Fruit fly (Drosophila melanogaster) whole organism, embryonic: ENCODE measurements around the gene Muc68Ca.

Experiments
- BtbVII ChIP-seq: fragments of 200-800 bp; sonication (Bioruptor generic); optimal IDR thresholded peaks from 3 replicates; lab custom pipeline; 2017; ENCODE audit warnings: missing biosample characterization, mild to moderate bottlenecking, missing genetic modification characterization
- CG10147 ChIP-seq: fragments of 200-800 bp; sonication (Bioruptor generic); optimal IDR thresholded peaks from 2 replicates; lab custom pipeline; 2019; ENCODE audit warnings: missing biosample characterization, mild to moderate bottlenecking, missing genetic modification characterization, moderate library complexity
- CG10209 ChIP-seq: fragments of 200-800 bp; sonication (Bioruptor generic); optimal IDR thresholded peaks from 3 replicates; lab custom pipeline; 2017; ENCODE audit warnings: missing biosample characterization, mild to moderate bottlenecking, missing genetic modification characterization, missing genetic modification reagents
- CG10274 ChIP-seq: fragments of 200-800 bp; sonication (Bioruptor generic); optimal IDR thresholded peaks from 3 replicates; lab custom pipeline; 2017; ENCODE audit warnings: missing biosample characterization, mild to moderate bottlenecking, missing genetic modification characterization
- CG10654 ChIP-seq: fragments of 200-800 bp; sonication (Bioruptor generic); optimal IDR thresholded peaks from 2 replicates; lab custom pipeline; 2016; ENCODE audit warnings: missing biosample characterization, missing genetic modification characterization
- CG11247 ChIP-seq: fragments of 200-800 bp; sonication (Bioruptor generic); IDR thresholded peaks from 2 replicates; pipeline ENCODE4 v1.3.6; 2022; ENCODE audit warnings: missing biosample characterization, missing genetic modification characterization
- CG11560 ChIP-seq: fragments of 200-800 bp; sonication (Bioruptor generic); IDR thresholded peaks from 3 replicates; pipeline ENCODE4 v1.3.6; 2022; ENCODE audit warnings: missing biosample characterization, missing genetic modification characterization
- CG13296 ChIP-seq: fragments of 200-800 bp; sonication (Bioruptor generic); optimal IDR thresholded peaks from 3 replicates; lab custom pipeline; 2018; ENCODE audit warnings: missing biosample characterization, mild to moderate bottlenecking, missing genetic modification characterization
- CG16813 ChIP-seq: fragments of 200-800 bp; sonication (Bioruptor generic); IDR thresholded peaks from 3 replicates; pipeline ENCODE4 v1.3.6; 2022; ENCODE audit warnings: missing biosample characterization, missing genetic modification characterization; ENCODE audit not compliant: partially characterized antibody
- CG16863 ChIP-seq: fragments of 200-800 bp; sonication (Bioruptor generic); optimal IDR thresholded peaks from 3 replicates; lab custom pipeline; 2016; ENCODE audit warnings: missing biosample characterization, missing genetic modification characterization
- CG17612 ChIP-seq: fragments of 200-800 bp; sonication (Bioruptor generic); IDR thresholded peaks from 2 replicates; pipeline ENCODE4 v1.3.6; 2022; ENCODE audit warnings: missing biosample characterization, missing genetic modification characterization
- CG1832 ChIP-seq: fragments of 200-800 bp; sonication (Bioruptor generic); optimal IDR thresholded peaks from 2 replicates; lab custom pipeline; 2017; ENCODE audit warnings: missing biosample characterization, mild to moderate bottlenecking, missing genetic modification characterization, inconsistent platforms
- CG30020 ChIP-seq: fragments of 200-800 bp; optimal IDR thresholded peaks from 2 replicates; lab custom pipeline; 2019; ENCODE audit warnings: missing biosample characterization, mild to moderate bottlenecking, missing genetic modification characterization, moderate library complexity
- CG34224 ChIP-seq: fragments of 200-800 bp; sonication (Bioruptor generic); IDR thresholded peaks from 3 replicates; pipeline ENCODE4 v1.3.6; 2022; ENCODE audit warnings: missing biosample characterization, missing genetic modification characterization; ENCODE audit not compliant: partially characterized antibody
- CG4617 ChIP-seq: fragments of 200-800 bp; sonication (Bioruptor generic); optimal IDR thresholded peaks from 3 replicates; lab custom pipeline; 2016; ENCODE audit warnings: missing biosample characterization, missing genetic modification characterization, borderline replicate concordance
- CG6175 ChIP-seq: fragments of 200-800 bp; sonication (Bioruptor generic); IDR thresholded peaks from 3 replicates; pipeline ENCODE4 v1.3.6; 2022; ENCODE audit warnings: missing biosample characterization, missing genetic modification characterization
- CG6254 ChIP-seq: fragments of 200-800 bp; sonication (Bioruptor generic); optimal IDR thresholded peaks from 3 replicates; lab custom pipeline; 2017; ENCODE audit warnings: mild to moderate bottlenecking, missing biosample characterization, missing genetic modification reagents, missing genetic modification characterization
- CG8478 ChIP-seq: fragments of >200 bp; optimal IDR thresholded peaks from 2 replicates; lab custom pipeline; 2018
- CG8765 ChIP-seq: fragments of 200-800 bp; sonication (Bioruptor generic); IDR thresholded peaks from 2 replicates; pipeline ENCODE4 v1.3.6; 2022; ENCODE audit warnings: missing biosample characterization, missing genetic modification characterization
- CTCF ChIP-seq: fragments of 200-800 bp; sonication (Bioruptor generic); optimal IDR thresholded peaks from 2 replicates; lab custom pipeline; 2017; ENCODE audit warnings: missing biosample characterization, mild to moderate bottlenecking, missing genetic modification characterization, moderate library complexity
- CkIIα-i1 ChIP-seq: fragments of 200-800 bp; sonication (Bioruptor generic); IDR thresholded peaks from 2 replicates; pipeline ENCODE4 v1.3.6; 2022; ENCODE audit warnings: missing biosample characterization, missing genetic modification characterization
- CoRest ChIP-seq: fragments of 200-800 bp; sonication (Bioruptor generic); optimal IDR thresholded peaks from 3 replicates; lab custom pipeline; 2018; ENCODE audit warnings: missing biosample characterization, mild to moderate bottlenecking, missing genetic modification characterization, moderate library complexity
- Doc2 ChIP-seq: fragments of 200-800 bp; sonication (Bioruptor generic); IDR thresholded peaks from 2 replicates; pipeline ENCODE4 v1.3.6; 2022; ENCODE audit warnings: missing biosample characterization, missing genetic modification characterization
- Myb ChIP-seq: fragments of 200-800 bp; sonication (Bioruptor generic); optimal IDR thresholded peaks from 2 replicates; lab custom pipeline; 2016; ENCODE audit warnings: missing biosample characterization, missing genetic modification characterization
- Oaz ChIP-seq: fragments of 200-800 bp; sonication (Bioruptor generic); IDR thresholded peaks from 2 replicates; pipeline ENCODE4 v1.3.6; 2022; ENCODE audit warnings: missing biosample characterization, missing genetic modification characterization
- Rx ChIP-seq: fragments of 200-800 bp; sonication (Bioruptor generic); IDR thresholded peaks from 2 replicates; pipeline ENCODE4 v1.3.6; 2022; ENCODE audit warnings: missing biosample characterization, missing genetic modification characterization
- aop ChIP-seq: fragments of 200-800 bp; sonication (Bioruptor generic); IDR thresholded peaks from 2 replicates; pipeline ENCODE4 v1.3.6; 2022; ENCODE audit warnings: missing biosample characterization, missing genetic modification characterization
- ara ChIP-seq: fragments of 200-800 bp; sonication (Bioruptor generic); IDR thresholded peaks from 2 replicates; pipeline ENCODE4 v1.3.6; 2022; ENCODE audit warnings: missing biosample characterization, missing genetic modification characterization
- caup ChIP-seq: fragments of 200-800 bp; sonication (Bioruptor generic); optimal IDR thresholded peaks from 3 replicates; lab custom pipeline; 2017; ENCODE audit warnings: missing biosample characterization, mild to moderate bottlenecking, missing genetic modification characterization, moderate library complexity; ENCODE audit not compliant: severe bottlenecking
- cg ChIP-seq: fragments of 200-800 bp; sonication (Bioruptor generic); optimal IDR thresholded peaks from 3 replicates; lab custom pipeline; 2019; ENCODE audit warnings: missing biosample characterization, mild to moderate bottlenecking, missing genetic modification characterization, moderate library complexity
- chm ChIP-seq: fragments of 200-800 bp; sonication (Bioruptor generic); IDR thresholded peaks from 2 replicates; pipeline ENCODE4 v1.3.6; 2022; ENCODE audit warnings: missing biosample characterization, missing genetic modification characterization
- ci ChIP-seq: fragments of 200-800 bp; sonication (Bioruptor generic); IDR thresholded peaks from 3 replicates; pipeline ENCODE4 v1.3.6; 2022; ENCODE audit warnings: missing biosample characterization, missing genetic modification characterization
- crp ChIP-seq, 2 experiments: fragments of 200-800 bp; sonication (Bioruptor generic); optimal IDR thresholded peaks; 2 replicates in 1 of 2; 3 replicates in 1 of 2; lab custom pipeline; 2017; ENCODE audit warnings: missing biosample characterization in 2 of 2, missing genetic modification characterization in 2 of 2, mild to moderate bottlenecking in 1 of 2, moderate library complexity in 1 of 2
- dati ChIP-seq: fragments of 200-800 bp; sonication (Bioruptor generic); IDR thresholded peaks from 2 replicates; pipeline ENCODE4 v1.3.6; 2022; ENCODE audit warnings: missing biosample characterization, missing genetic modification characterization
- dm ChIP-seq: fragments of 200-800 bp; sonication (Bioruptor generic); optimal IDR thresholded peaks from 3 replicates; lab custom pipeline; 2016; ENCODE audit warnings: missing biosample characterization, missing genetic modification characterization
- dysf ChIP-seq: fragments of 200-800 bp; sonication (Bioruptor generic); IDR thresholded peaks from 3 replicates; pipeline ENCODE4 v1.3.6; 2022; ENCODE audit warnings: missing biosample characterization, missing genetic modification characterization
- fd102C ChIP-seq: fragments of 200-800 bp; sonication (Bioruptor generic); optimal IDR thresholded peaks from 2 replicates; lab custom pipeline; 2018; ENCODE audit warnings: missing biosample characterization, mild to moderate bottlenecking, missing genetic modification characterization, moderate library complexity
- insv ChIP-seq, 2 experiments: fragments of 200-800 bp; sonication (Bioruptor generic); optimal IDR thresholded peaks; 3 replicates each; lab custom pipeline; 2016 to 2018; ENCODE audit warnings: missing biosample characterization in 2 of 2, missing genetic modification characterization in 2 of 2
- kni ChIP-seq: fragments of 200-800 bp; sonication (Bioruptor generic); optimal IDR thresholded peaks from 3 replicates; lab custom pipeline; 2017; ENCODE audit warnings: mild to moderate bottlenecking, missing biosample characterization, missing genetic modification reagents, missing genetic modification characterization
- lola ChIP-seq, 3 experiments: fragments of >200 bp in 2 of 3; fragments of 200-800 bp in 1 of 3; sonication (Bioruptor generic) in 1 of 3; optimal IDR thresholded peaks; 2 replicates each; lab custom pipeline; 2017 to 2019; ENCODE audit warnings: missing biosample characterization in 3 of 3, missing genetic modification characterization in 3 of 3, mild to moderate bottlenecking in 1 of 3, moderate library complexity in 1 of 3
- oc ChIP-seq: fragments of 200-800 bp; sonication (Bioruptor generic); optimal IDR thresholded peaks from 2 replicates; lab custom pipeline; 2018; ENCODE audit warnings: missing biosample characterization, mild to moderate bottlenecking, missing genetic modification characterization, moderate library complexity
- ranshi ChIP-seq: fragments of 200-800 bp; sonication (Bioruptor generic); IDR thresholded peaks from 2 replicates; pipeline ENCODE4 v1.3.6; 2022; ENCODE audit warnings: missing biosample characterization, missing genetic modification characterization
- rib ChIP-seq: fragments of 200-800 bp; sonication (Bioruptor generic); IDR thresholded peaks from 2 replicates; pipeline ENCODE4 v1.3.6; 2022; ENCODE audit warnings: missing biosample characterization, missing genetic modification characterization
- salm ChIP-seq: fragments of 200-800 bp; sonication (Bioruptor generic); optimal IDR thresholded peaks from 2 replicates; lab custom pipeline; 2018; ENCODE audit warnings: missing biosample characterization, mild to moderate bottlenecking, missing genetic modification characterization
- schlank ChIP-seq: fragments of 200-800 bp; sonication (Bioruptor generic); optimal IDR thresholded peaks from 2 replicates; lab custom pipeline; 2018; ENCODE audit warnings: missing biosample characterization, mild to moderate bottlenecking, missing genetic modification characterization
- sens ChIP-seq: fragments of 200-800 bp; sonication (Bioruptor generic); peaks from one replicate; lab custom pipeline; 2016; ENCODE audit warnings: missing biosample characterization, missing genetic modification characterization
- stwl ChIP-seq: fragments of 200-800 bp; sonication (Bioruptor generic); optimal IDR thresholded peaks from 3 replicates; lab custom pipeline; 2018; ENCODE audit warnings: missing biosample characterization, mild to moderate bottlenecking, missing genetic modification characterization, moderate library complexity
- unc-4 ChIP-seq: fragments of 200-800 bp; sonication (Bioruptor generic); IDR thresholded peaks from 2 replicates; pipeline ENCODE4 v1.3.6; 2022; ENCODE audit warnings: missing biosample characterization, missing genetic modification characterization; ENCODE audit not compliant: partially characterized antibody
- zen2 ChIP-seq: fragments of 200-800 bp; sonication (Bioruptor generic); IDR thresholded peaks from 3 replicates; pipeline ENCODE4 v1.3.6; 2022; ENCODE audit warnings: missing biosample characterization, missing genetic modification characterization; ENCODE audit not compliant: partially characterized antibody

Gene Muc68Ca

dm6 chr3L:11561946-11562760 lies 57.7 kb downstream of the Muc68Ca start, which contains the start of the genes CG7394 and Mob2 (continued):
- TF ChIP-seq dysf (GFP tag; lab: Robert Waterston, UW) (peak; percentile 91), insv (GFP tag; optimal IDR thresholded peaks at IDR 0.05; lab: Kevin White, UChicago) (peak in 1 of 2 experiments; percentile 64), CG16813 (GFP tag; lab: Robert Waterston, UW) (peak; percentile 89), ara (GFP tag; lab: Robert Waterston, UW) (peak; percentile 91), CG4617 (GFP tag; lab: Kevin White, UChicago) (peak; percentile 85), CG10209 (GFP tag; lab: Kevin White, UChicago) (peak; percentile 87), crp (GFP tag; optimal IDR thresholded peaks at IDR 0.05; lab: Kevin White, UChicago) (peak; percentile 96 to 99), ranshi (peak; percentile 94), cg (GFP tag; lab: Kevin White, UChicago) (peak; percentile 91), oc (tag; lab: Kevin White, UChicago) (peak; percentile 76), CG8478 (lab: Kevin White, UChicago) (no peak), CG8765 (peak; percentile 70), CG34224 (GFP tag; lab: Robert Waterston, UW) (peak; percentile 87), BtbVII (GFP tag; lab: Kevin White, UChicago) (peak; percentile 64), lola (GFP tag; optimal IDR thresholded peaks at IDR 0.05; lab: Kevin White, UChicago) (peak in 1 of 3 experiments; percentile 85), CG10654 (GFP tag; lab: Kevin White, UChicago) (peak; percentile 90), CTCF (peak; percentile 4), sens (GFP tag; lab: Kevin White, UChicago) (peak; percentile 97), CkIIα-i1 (no peak), fd102C (GFP tag; lab: Kevin White, UChicago) (no peak), unc-4 (GFP tag; lab: Robert Waterston, UW) (peak; percentile 87), zen2 (GFP tag; lab: Robert Waterston, UW) (no peak; the same call in 2 of the 3 replicates), dati (GFP tag; lab: Robert Waterston, UW) (peak; percentile 67; the same call in 1 of the 2 replicates), ci (GFP tag; lab: Robert Waterston, UW) (peak; percentile 88), CG11560 (tag; lab: Robert Waterston, UW) (peak; percentile 82; the same call in 2 of the 3 replicates), CG30020 (tag; lab: Kevin White, UChicago) (peak; percentile 73), CoRest (tag; lab: Kevin White, UChicago) (peak; percentile 92), stwl (tag; lab: Kevin White, UChicago) (peak; percentile 92), CG10147 (peak; percentile 51), salm (tag; lab: Kevin White, UChicago) (peak; percentile 54), CG11247 (GFP tag; lab: Robert Waterston, UW) (peak; percentile 92), caup (peak; percentile 83), Oaz (GFP tag; lab: Robert Waterston, UW) (peak; percentile 79), schlank (tag; lab: Kevin White, UChicago) (peak; percentile 65), kni (GFP tag; lab: Kevin White, UChicago) (peak; percentile 20), CG6254 (GFP tag; lab: Kevin White, UChicago) (peak; percentile 62), chm (peak; percentile 76), aop (no peak), dm (GFP tag; lab: Kevin White, UChicago) (peak; percentile 67), Rx (GFP tag; lab: Robert Waterston, UW) (peak; percentile 78), CG13296 (peak; percentile 83), CG6175 (GFP tag; lab: Robert Waterston, UW) (peak; percentile 83), rib (GFP tag; lab: Robert Waterston, UW) (peak; percentile 87), CG1832 (no peak), CG16863 (GFP tag; lab: Kevin White, UChicago) (peak; percentile 73), Doc2 (GFP tag; lab: Robert Waterston, UW) (no peak), CG10274 (peak; percentile 58), CG17612 (GFP tag; lab: Robert Waterston, UW) (peak; percentile 84), Myb (GFP tag; lab: Kevin White, UChicago) (peak; percentile 59)
